Fruit fly (Drosophila melanogaster) whole organism, wandering third instar larva: ENCODE data around the gene Vha13.
A peak's percentile ranks its signal among the peaks of the same experiment; 100 is the strongest.

ENCODE experiments used
- Abd-B ChIP-seq: fragments of >200 bp; optimal IDR thresholded peaks from 2 replicates; lab custom pipeline; 2017; ENCODE audit warnings: missing biosample characterization, missing genetic modification characterization
- CG32264 ChIP-seq: fragments of 200-800 bp; sonication (Bioruptor generic); optimal IDR thresholded peaks from 2 replicates; lab custom pipeline; 2016; ENCODE audit warnings: missing biosample characterization, missing genetic modification characterization
- CG9705 ChIP-seq: fragments of 200-800 bp; sonication (Bioruptor generic); optimal IDR thresholded peaks from 2 replicates; lab custom pipeline; 2018; ENCODE audit warnings: missing biosample characterization, mild to moderate bottlenecking, missing genetic modification characterization
- CrebA ChIP-seq: fragments of 200-800 bp; sonication (Bioruptor generic); optimal IDR thresholded peaks from 2 replicates; lab custom pipeline; 2016; ENCODE audit warnings: missing biosample characterization, mild to moderate bottlenecking, missing genetic modification characterization, borderline replicate concordance
- Dfd ChIP-seq: fragments of >200 bp; optimal IDR thresholded peaks from 2 replicates; lab custom pipeline; 2017; ENCODE audit warnings: missing biosample characterization, missing genetic modification characterization
- Dif ChIP-seq: fragments of 200-275, 200-300 bp; sonication (Bioruptor generic); optimal IDR thresholded peaks from 2 replicates; lab custom pipeline; 2018; ENCODE audit warnings: missing biosample characterization, missing genetic modification characterization; ENCODE audit not compliant: partially characterized antibody
- GATAd ChIP-seq: sonication (Bioruptor generic); optimal IDR thresholded peaks from 2 replicates; lab custom pipeline; 2016; ENCODE audit warnings: missing biosample characterization, missing genetic modification characterization
- HLH106 ChIP-seq: fragments of 200-800 bp; optimal IDR thresholded peaks from 3 replicates; lab custom pipeline; 2019; ENCODE audit warnings: missing biosample characterization, mild to moderate bottlenecking, missing genetic modification characterization, moderate library complexity
- Hnf4 ChIP-seq: fragments of 200-800 bp; sonication (Bioruptor generic); optimal IDR thresholded peaks from 2 replicates; lab custom pipeline; 2016; ENCODE audit warnings: missing biosample characterization, mild to moderate bottlenecking, missing genetic modification characterization
- Hr78 ChIP-seq: fragments of >200 bp; optimal IDR thresholded peaks from 2 replicates; lab custom pipeline; 2017; ENCODE audit warnings: missing biosample characterization, missing genetic modification characterization
- Hr83 ChIP-seq: fragments of 200-300 bp; sonication (Bioruptor generic); optimal IDR thresholded peaks from 2 replicates; lab custom pipeline; 2016; ENCODE audit warnings: missing biosample characterization, mild to moderate bottlenecking, missing genetic modification characterization, moderate library complexity; ENCODE audit not compliant: poor library complexity, severe bottlenecking
- Jra ChIP-seq: sonication (Bioruptor generic); optimal IDR thresholded peaks from 2 replicates; lab custom pipeline; 2016; ENCODE audit warnings: missing biosample characterization, missing genetic modification characterization
- Mio ChIP-seq: sonication (Bioruptor generic); optimal IDR thresholded peaks from 2 replicates; lab custom pipeline; 2016; ENCODE audit warnings: missing biosample characterization, missing genetic modification characterization
- Myc ChIP-seq: fragments of >200 bp; optimal IDR thresholded peaks from 2 replicates; lab custom pipeline; 2017
- N ChIP-seq: fragments of >200 bp; optimal IDR thresholded peaks from 2 replicates; lab custom pipeline; 2018; ENCODE audit warnings: missing biosample characterization, missing external identifiers, missing genetic modification characterization
- OdsH ChIP-seq: fragments of 200-800 bp; sonication (Bioruptor generic); optimal IDR thresholded peaks from 2 replicates; lab custom pipeline; 2016; ENCODE audit warnings: missing biosample characterization, mild to moderate bottlenecking, missing genetic modification characterization
- Rel ChIP-seq, 2 experiments: fragments of 200-800 bp; sonication (Bioruptor generic) in 1 of 2; optimal IDR thresholded peaks; 2 replicates in 1 of 2; 3 replicates in 1 of 2; lab custom pipeline; 2016 to 2019; ENCODE audit warnings: mild to moderate bottlenecking in 2 of 2, missing biosample characterization in 2 of 2, missing genetic modification characterization in 2 of 2, moderate library complexity in 1 of 2
- Sp1 ChIP-seq: fragments of 200-800 bp; sonication (Bioruptor generic); optimal IDR thresholded peaks from 3 replicates; lab custom pipeline; 2019; ENCODE audit warnings: missing biosample characterization, mild to moderate bottlenecking, missing genetic modification characterization, moderate library complexity
- Vsx2 ChIP-seq: fragments of 200-300, 225-300 bp; sonication (Bioruptor generic); optimal IDR thresholded peaks from 2 replicates; lab custom pipeline; 2018; ENCODE audit warnings: missing biosample characterization, missing genetic modification characterization; ENCODE audit not compliant: partially characterized antibody
- br ChIP-seq: fragments of 200-800 bp; sonication (Bioruptor generic); optimal IDR thresholded peaks from 2 replicates; lab custom pipeline; 2016; ENCODE audit warnings: missing biosample characterization, missing genetic modification characterization
- brk ChIP-seq: fragments of 200-800 bp; sonication (Bioruptor generic); optimal IDR thresholded peaks from 2 replicates; lab custom pipeline; 2016; ENCODE audit warnings: missing biosample characterization, mild to moderate bottlenecking, missing genetic modification characterization
- dl ChIP-seq, 2 experiments: fragments of 175-275, 200-275 bp in 1 of 2; fragments of 200-275 bp in 1 of 2; sonication (Bioruptor generic); optimal IDR thresholded peaks; lab custom pipeline; 2018; ENCODE audit warnings: mild to moderate bottlenecking in 2 of 2, missing biosample characterization in 2 of 2, missing genetic modification characterization in 2 of 2, moderate library complexity in 2 of 2; ENCODE audit not compliant: partially characterized antibody in 2 of 2, insufficient read depth in 1 of 2
- dmrt93B ChIP-seq: fragments of 200-800 bp; sonication (Bioruptor generic); optimal IDR thresholded peaks from 2 replicates; lab custom pipeline; 2018; ENCODE audit warnings: missing biosample characterization, mild to moderate bottlenecking, missing genetic modification characterization
- dsf ChIP-seq: sonication (Bioruptor generic); optimal IDR thresholded peaks from 2 replicates; lab custom pipeline; 2016; ENCODE audit warnings: missing biosample characterization, missing genetic modification characterization, borderline replicate concordance
- ey ChIP-seq: fragments of 200-800 bp; sonication (Bioruptor generic); optimal IDR thresholded peaks from 2 replicates; lab custom pipeline; 2016; ENCODE audit warnings: missing biosample characterization, missing genetic modification characterization
- foxo ChIP-seq, 2 experiments: fragments of 200-800 bp; sonication (Bioruptor generic); optimal IDR thresholded peaks; 2 replicates in 1 of 2; 3 replicates in 1 of 2; lab custom pipeline; 2016 to 2017; ENCODE audit warnings: missing biosample characterization in 2 of 2, missing genetic modification characterization in 2 of 2
- fru ChIP-seq: fragments of 200-800 bp; sonication (Bioruptor generic); optimal IDR thresholded peaks from 3 replicates; lab custom pipeline; 2016; ENCODE audit warnings: missing biosample characterization, mild to moderate bottlenecking, missing genetic modification characterization
- h ChIP-seq: fragments of 200-800 bp; sonication (Bioruptor generic); optimal IDR thresholded peaks from 3 replicates; lab custom pipeline; 2016; ENCODE audit warnings: missing biosample characterization, mild to moderate bottlenecking, missing genetic modification characterization
- jim ChIP-seq: fragments of 175-275, 200-325 bp; sonication (Bioruptor generic); optimal IDR thresholded peaks from 2 replicates; lab custom pipeline; 2016; ENCODE audit warnings: missing biosample characterization, mild to moderate bottlenecking, missing genetic modification characterization
- lola ChIP-seq: fragments of >200 bp; optimal IDR thresholded peaks from 2 replicates; lab custom pipeline; 2017; ENCODE audit warnings: missing biosample characterization, missing genetic modification characterization
- pan ChIP-seq: fragments of >200 bp; optimal IDR thresholded peaks from 2 replicates; lab custom pipeline; 2017
- psq ChIP-seq: fragments of 200-800 bp; sonication (Bioruptor generic); optimal IDR thresholded peaks from 3 replicates; lab custom pipeline; 2017; ENCODE audit warnings: missing biosample characterization, mild to moderate bottlenecking, missing genetic modification characterization, moderate library complexity
- rgr ChIP-seq: fragments of 200-800 bp; sonication (Bioruptor generic); optimal IDR thresholded peaks from 3 replicates; lab custom pipeline; 2016; ENCODE audit warnings: missing biosample characterization, mild to moderate bottlenecking, missing genetic modification characterization
- sage ChIP-seq: fragments of 200-800 bp; sonication (Bioruptor generic); optimal IDR thresholded peaks from 2 replicates; lab custom pipeline; 2016; ENCODE audit warnings: missing biosample characterization, mild to moderate bottlenecking, missing genetic modification characterization
- sv ChIP-seq: fragments of 200-800 bp; sonication (Bioruptor generic); optimal IDR thresholded peaks from 3 replicates; lab custom pipeline; 2016; ENCODE audit warnings: missing biosample characterization, missing genetic modification characterization
- tai ChIP-seq: sonication (Bioruptor generic); optimal IDR thresholded peaks from 2 replicates; lab custom pipeline; 2016; ENCODE audit warnings: missing biosample characterization, missing genetic modification characterization
- usp ChIP-seq: fragments of >200 bp; optimal IDR thresholded peaks from 2 replicates; lab custom pipeline; 2017; ENCODE audit warnings: missing biosample characterization, missing genetic modification characterization
- woc ChIP-seq: sonication (Bioruptor generic); optimal IDR thresholded peaks from 2 replicates; lab custom pipeline; 2016; ENCODE audit warnings: missing biosample characterization, mild to moderate bottlenecking, missing genetic modification characterization

Vha13 gene

DNA sequence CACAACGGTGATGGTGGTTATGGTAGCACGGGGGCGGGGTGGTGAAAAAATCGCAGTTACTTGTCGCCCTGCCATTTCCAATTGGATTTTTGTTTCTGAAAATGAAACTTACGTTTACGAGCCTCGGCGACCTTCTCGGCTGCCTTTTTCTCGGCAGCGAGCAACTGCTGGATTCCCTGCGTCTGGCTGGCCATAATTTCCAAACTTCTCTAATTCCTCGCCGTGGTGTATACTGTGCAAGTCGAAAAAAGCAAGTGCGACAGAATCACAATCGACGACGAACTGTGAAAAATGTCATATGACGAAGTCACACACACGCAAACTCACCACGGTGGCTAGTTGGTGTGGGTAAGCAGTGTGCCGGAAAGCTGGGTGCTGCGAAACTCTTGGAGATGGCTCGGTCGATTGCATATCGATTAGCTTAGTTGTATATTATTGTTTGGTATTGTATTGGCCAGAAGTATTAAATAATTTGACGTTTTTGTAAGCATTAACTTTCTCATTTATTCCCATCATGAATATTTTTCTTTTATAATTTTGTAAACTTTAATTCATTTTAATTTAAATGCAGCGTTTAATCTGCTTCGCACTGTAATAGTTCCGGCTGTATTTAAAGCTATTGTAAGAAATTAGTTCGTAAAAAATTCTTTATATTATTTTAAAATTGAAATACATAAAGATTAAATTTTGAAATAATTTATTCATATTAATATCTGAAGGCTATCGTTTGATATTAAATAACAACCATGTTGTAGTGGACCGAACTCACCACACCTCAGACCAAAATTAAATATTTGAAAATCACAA is at the start of gene Vha13:
Gene Vha13 (minus strand): TSS at position 293 of the 807 bp plus-strand sequence.
- peak; percentile 83 for TF ChIP-seq fru (GFP tag; lab: Kevin White, UChicago)
- peak; percentile 65 for TF ChIP-seq Vsx2
- TF ChIP-seq CG32264 (GFP tag; lab: Kevin White, UChicago) = no peak
- TF ChIP-seq tai (GFP tag; lab: Kevin White, UChicago) = no peak
- peak; percentile 56 for TF ChIP-seq jim (GFP tag; lab: Kevin White, UChicago)
- peak; percentile 6 for TF ChIP-seq GATAd (GFP tag; lab: Kevin White, UChicago)
- peak in 1 of 2 experiments; percentile 42 for TF ChIP-seq foxo (GFP tag; optimal IDR thresholded peaks at IDR 0.05; lab: Kevin White, UChicago)
- no peak for TF ChIP-seq Hr78 (GFP tag; lab: Kevin White, UChicago)
- TF ChIP-seq Rel (GFP tag; optimal IDR thresholded peaks at IDR 0.05; lab: Kevin White, UChicago) = no peak
- TF ChIP-seq Rel (tag; optimal IDR thresholded peaks at IDR 0.05; lab: Kevin White, UChicago) = peak; percentile 50
- no peak for TF ChIP-seq ey (GFP tag; lab: Kevin White, UChicago)
- TF ChIP-seq rgr = peak; percentile 59
- TF ChIP-seq sage (GFP tag; lab: Kevin White, UChicago) = no peak
- TF ChIP-seq sv (GFP tag; lab: Kevin White, UChicago) = peak; percentile 49
- TF ChIP-seq brk = no peak
- peak; percentile 37 for TF ChIP-seq Myc (lab: Kevin White, UChicago)
- TF ChIP-seq pan (lab: Kevin White, UChicago) = no peak
- TF ChIP-seq CrebA (GFP tag; lab: Kevin White, UChicago) = no peak
- TF ChIP-seq psq (GFP tag; lab: Kevin White, UChicago) = no peak
- TF ChIP-seq CG9705 = no peak
- TF ChIP-seq HLH106 (tag; lab: Kevin White, UChicago) = peak; percentile 38
- peak; percentile 3 for TF ChIP-seq dmrt93B (GFP tag; lab: Kevin White, UChicago)
- peak; percentile 38 to 43 for TF ChIP-seq dl (GFP tag; optimal IDR thresholded peaks at IDR 0.05; lab: Kevin White, UChicago; ENCODE audit: insufficient read depth in 1 of 2, partially characterized antibody in 2 of 2)
- no peak for TF ChIP-seq dsf (GFP tag; lab: Kevin White, UChicago)
- peak; percentile 2 for TF ChIP-seq OdsH (GFP tag; lab: Kevin White, UChicago)
- peak; percentile 83 for TF ChIP-seq Dif
- no peak for TF ChIP-seq N
- no peak for TF ChIP-seq Dfd (GFP tag; lab: Kevin White, UChicago)
- TF ChIP-seq Mio (GFP tag; lab: Kevin White, UChicago) = no peak
- no peak for TF ChIP-seq usp (GFP tag; lab: Kevin White, UChicago)
- TF ChIP-seq h (GFP tag; lab: Kevin White, UChicago) = peak; percentile 54
- TF ChIP-seq Jra (GFP tag; lab: Kevin White, UChicago) = peak; percentile 22
- peak; percentile 81 for TF ChIP-seq Hr83 (GFP tag; lab: Kevin White, UChicago)
- TF ChIP-seq br (GFP tag; lab: Kevin White, UChicago) = peak; percentile 41
- TF ChIP-seq Abd-B = no peak
- TF ChIP-seq Sp1 (GFP tag; lab: Kevin White, UChicago) = peak; percentile 63
- TF ChIP-seq lola (GFP tag; lab: Kevin White, UChicago) = no peak
- TF ChIP-seq woc = peak; percentile 71
- TF ChIP-seq Hnf4 (GFP tag; lab: Kevin White, UChicago) = no peak
- TF ChIP-seq, all 38 proteins: peak for 20

DNA sequence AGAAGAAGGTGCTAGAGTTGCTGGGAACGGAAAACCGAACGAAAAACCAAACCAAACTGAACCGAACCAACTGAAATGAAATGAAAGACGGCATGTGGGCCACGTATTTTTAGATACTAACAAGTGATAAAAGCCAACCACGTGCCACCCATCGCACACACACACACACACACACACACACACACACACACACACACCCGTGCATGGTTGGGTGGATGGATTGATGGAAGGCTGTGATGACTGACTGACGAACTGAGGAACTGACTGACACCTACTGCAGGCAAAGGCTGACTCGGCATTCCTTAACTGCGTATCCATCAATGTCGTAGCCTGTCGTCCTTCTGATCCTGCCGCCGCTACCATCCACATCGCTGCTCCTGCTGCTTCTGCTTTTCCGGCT is 38.2 kb upstream of the Vha13 start:
- peak; percentile 56 for TF ChIP-seq Dfd (GFP tag; lab: Kevin White, UChicago)
- TF ChIP-seq Hnf4 (GFP tag; lab: Kevin White, UChicago) = no peak
